Worm (Caenorhabditis elegans) whole organism, L4 larva: ENCODE measurements around the gene phlp-2.

Experiments
- attf-4 ChIP-seq: sonication (generic microtip); optimal IDR thresholded peaks from 3 replicates; lab custom pipeline; 2017; ENCODE audit warnings: missing biosample characterization, missing genetic modification characterization
- dpl-1 ChIP-seq: fragments of 150-350 bp; optimal IDR thresholded peaks from 2 replicates; lab custom pipeline; 2014; ENCODE audit warnings: missing biosample characterization, missing genetic modification reagents, missing genetic modification characterization
- snpc-4 ChIP-seq: fragments of 150-350 bp; optimal IDR thresholded peaks from 2 replicates; lab custom pipeline; 2014; ENCODE audit warnings: missing biosample characterization, missing genetic modification characterization

DNA sequence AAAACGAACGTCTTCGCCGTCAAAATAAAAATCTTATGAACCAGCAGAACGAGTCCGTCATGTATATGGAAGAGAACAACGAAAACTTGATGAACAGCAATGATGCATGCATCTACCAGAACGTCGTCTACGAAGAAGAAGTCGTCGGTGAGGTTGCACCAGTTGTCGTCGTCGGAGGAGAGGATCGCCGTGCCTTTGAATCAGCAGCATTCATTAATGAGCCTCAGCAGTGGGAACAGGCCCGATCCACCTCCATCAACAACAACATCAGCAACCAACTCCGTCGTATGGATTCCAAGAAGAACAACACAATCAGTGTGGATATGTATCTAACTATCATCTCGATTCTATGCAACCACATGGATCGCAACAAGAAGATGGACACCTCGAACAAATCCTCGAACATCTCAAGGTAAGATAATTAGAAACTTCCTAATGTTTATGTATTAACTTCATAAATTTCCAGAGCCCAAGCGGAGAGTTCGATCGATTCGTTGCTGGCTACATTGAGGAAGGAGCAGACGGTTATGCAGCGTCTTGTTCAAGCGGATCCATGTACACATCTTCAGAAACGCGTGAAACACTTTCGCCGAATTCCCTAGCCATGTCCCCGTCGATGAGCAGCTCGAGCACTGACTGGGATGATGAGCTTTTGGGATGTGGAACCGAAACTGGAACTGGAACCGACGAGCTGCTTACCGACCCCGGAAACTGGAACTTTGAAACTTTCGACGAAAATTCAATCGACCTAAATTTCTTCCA is 14.8 kb upstream of the phlp-2 start:
- TF ChIP-seq attf-4 (tag; lab: Kevin White, UChicago) (no peak), dpl-1 (GFP tag; lab: Kevin White, UChicago) (no peak), snpc-4 (no peak)
